Fruit fly (Drosophila melanogaster): Measurements from ENCODE around the gene CG34355.

- TF ChIP-seq pan (optimal IDR thresholded peaks at IDR 0.05) (no peak), psq (optimal IDR thresholded peaks at IDR 0.05) (no peak), usp (GFP tag; optimal IDR thresholded peaks at IDR 0.05) (no peak)
Observed at dm6 chr3R:23782456-23783402, 20.9 kb upstream of the CG34355 start.

Data from whole organism.